Worm (Caenorhabditis elegans) whole organism, midembryonic: ENCODE results near the gene T23D5.3.

Experiments used
- T22C8.4 ChIP-seq: fragments of 200-800 bp; sonication (Bioruptor generic); IDR thresholded peaks from 2 replicates; pipeline ENCODE4 v1.3.6; 2022; ENCODE audit warnings: missing genetic modification characterization, missing compliant biosample characterization
- cog-1 ChIP-seq: sonication (generic microtip); optimal IDR thresholded peaks from 2 replicates; lab custom pipeline; 2016; ENCODE audit warnings: missing genetic modification characterization, missing compliant biosample characterization
- flt-1 ChIP-seq: fragments of 200-800 bp; sonication (Bioruptor generic); IDR thresholded peaks from 2 replicates; pipeline ENCODE4 v1.3.6; 2022; ENCODE audit warnings: missing genetic modification characterization, missing compliant biosample characterization
- ztf-23 ChIP-seq: fragments of 200-800 bp; sonication (Bioruptor generic); IDR thresholded peaks from 2 replicates; pipeline ENCODE4 v1.3.6; 2022; ENCODE audit warnings: missing genetic modification reagents, missing genetic modification characterization, missing compliant biosample characterization
- ztf-29 ChIP-seq: fragments of 200-800 bp; sonication (Bioruptor generic); IDR thresholded peaks from 2 replicates; pipeline ENCODE4 v1.3.6; 2022; ENCODE audit warnings: missing genetic modification reagents, missing genetic modification characterization, missing compliant biosample characterization

ce11 chrV:15782494-15782893, 49.0 kb upstream of the T23D5.3 start, which contains the start of gene T26E4.3:
- TF ChIP-seq cog-1 (tag; lab: Kevin White, UChicago): no peak
- no peak for TF ChIP-seq flt-1 (GFP tag; lab: Robert Waterston, UW)
- TF ChIP-seq ztf-29 (GFP tag; lab: Robert Waterston, UW): no peak
- TF ChIP-seq T22C8.4 (GFP tag; lab: Robert Waterston, UW): no peak
- TF ChIP-seq ztf-23: no peak
